Fruit fly (Drosophila melanogaster) whole organism, embryonic: ENCODE results near the gene CG4914.
A peak's percentile ranks its signal among the peaks of the same experiment; 100 is the strongest.

ENCODE experiments used
- Awh ChIP-seq: fragments of 200-800 bp; sonication (Bioruptor generic); IDR thresholded peaks from 2 replicates; pipeline ENCODE4, ENCODE4 v1.3.6; 2022; ENCODE audit warnings: missing biosample characterization, missing genetic modification characterization
- CG11093 ChIP-seq: fragments of 200-800 bp; sonication (Bioruptor generic); IDR thresholded peaks from 3 replicates; pipeline ENCODE4 v1.3.6; 2022; ENCODE audit warnings: missing biosample characterization, missing genetic modification characterization
- CG11696 ChIP-seq: fragments of 200-800 bp; sonication (Bioruptor generic); IDR thresholded peaks from 2 replicates; pipeline ENCODE4 v1.3.6; 2022; ENCODE audit warnings: missing biosample characterization, missing genetic modification characterization
- CG13624 ChIP-seq: fragments of 200-800 bp; sonication (Bioruptor generic); optimal IDR thresholded peaks from 2 replicates; lab custom pipeline; 2016; ENCODE audit warnings: missing biosample characterization, missing genetic modification characterization
- CG15011 ChIP-seq: fragments of 200-800 bp; sonication (Bioruptor generic); optimal IDR thresholded peaks from 3 replicates; lab custom pipeline; 2018; ENCODE audit warnings: missing biosample characterization, mild to moderate bottlenecking, missing genetic modification characterization
- CG17328 ChIP-seq: fragments of 200-800 bp; sonication (Bioruptor generic); IDR thresholded peaks from 2 replicates; pipeline ENCODE4 v1.3.6; 2022; ENCODE audit warnings: missing biosample characterization, missing genetic modification characterization
- CG17829 ChIP-seq: fragments of 200-800 bp; optimal IDR thresholded peaks from 2 replicates; lab custom pipeline; 2019; ENCODE audit warnings: missing biosample characterization, mild to moderate bottlenecking, missing genetic modification characterization, moderate library complexity
- CG2712 ChIP-seq: fragments of 200-800 bp; optimal IDR thresholded peaks from 3 replicates; lab custom pipeline; 2019; ENCODE audit warnings: missing biosample characterization, mild to moderate bottlenecking, missing genetic modification characterization, moderate library complexity
- CG30020 ChIP-seq: fragments of 200-800 bp; optimal IDR thresholded peaks from 2 replicates; lab custom pipeline; 2019; ENCODE audit warnings: missing biosample characterization, mild to moderate bottlenecking, missing genetic modification characterization, moderate library complexity
- CG30431 ChIP-seq: fragments of 200-800 bp; sonication (Bioruptor generic); optimal IDR thresholded peaks from 2 replicates; lab custom pipeline; 2017; ENCODE audit warnings: missing biosample characterization, missing genetic modification characterization
- CG31388 ChIP-seq: fragments of 200-800 bp; sonication (Bioruptor generic); optimal IDR thresholded peaks from 2 replicates; lab custom pipeline; 2016; ENCODE audit warnings: missing biosample characterization, missing genetic modification characterization
- CG3407 ChIP-seq: fragments of 200-800 bp; sonication (Bioruptor generic); optimal IDR thresholded peaks from 2 replicates; lab custom pipeline; 2018; ENCODE audit warnings: missing biosample characterization, mild to moderate bottlenecking, missing genetic modification characterization
- CG34422 ChIP-seq: fragments of 200-800 bp; sonication (Bioruptor generic); IDR thresholded peaks from 3 replicates; pipeline ENCODE4 v1.3.6; 2022; ENCODE audit warnings: missing biosample characterization, missing genetic modification characterization
- CG42726 ChIP-seq: fragments of 200-800 bp; sonication (Bioruptor generic); IDR thresholded peaks from 2 replicates; pipeline ENCODE4 v1.3.6; 2022; ENCODE audit warnings: missing biosample characterization, missing genetic modification characterization; ENCODE audit not compliant: partially characterized antibody
- CG5245 ChIP-seq: fragments of 200-800 bp; sonication (Bioruptor generic); optimal IDR thresholded peaks from 3 replicates; lab custom pipeline; 2016; ENCODE audit warnings: missing biosample characterization, missing genetic modification characterization
- CG6689 ChIP-seq: fragments of 200-800 bp; sonication (Bioruptor generic); IDR thresholded peaks from 2 replicates; pipeline ENCODE4 v1.3.6; 2022; ENCODE audit warnings: missing biosample characterization, missing genetic modification characterization
- CG8478 ChIP-seq: fragments of >200 bp; optimal IDR thresholded peaks from 2 replicates; lab custom pipeline; 2018
- CrebB ChIP-seq: fragments of 200-800 bp; sonication (Bioruptor generic); optimal IDR thresholded peaks from 3 replicates; lab custom pipeline; 2018; ENCODE audit warnings: missing biosample characterization, mild to moderate bottlenecking, missing genetic modification characterization
- Dbx ChIP-seq: fragments of 200-800 bp; sonication (Bioruptor generic); IDR thresholded peaks from 3 replicates; pipeline ENCODE4 v1.3.6; 2022; ENCODE audit warnings: missing biosample characterization, missing genetic modification characterization
- Dll ChIP-seq: fragments of 200-800 bp; sonication (Bioruptor generic); IDR thresholded peaks from 4 replicates; pipeline ENCODE4 v1.3.6; 2022; ENCODE audit warnings: missing biosample characterization, missing genetic modification characterization; ENCODE audit not compliant: partially characterized antibody
- Fer1 ChIP-seq: fragments of 200-800 bp; sonication (Bioruptor generic); optimal IDR thresholded peaks from 2 replicates; lab custom pipeline; 2017; ENCODE audit warnings: missing biosample characterization, mild to moderate bottlenecking, missing genetic modification characterization
- GATAe ChIP-seq: fragments of 200-800 bp; sonication (Bioruptor generic); conservative IDR thresholded peaks from 2 replicates; pipeline ENCODE4 v1.3.6; 2022; ENCODE audit warnings: missing biosample characterization, missing genetic modification characterization
- Hsf ChIP-seq: fragments of 200-800 bp; sonication (Bioruptor generic); optimal IDR thresholded peaks from 3 replicates; lab custom pipeline; 2016; ENCODE audit warnings: missing biosample characterization, missing genetic modification characterization
- MESR4 ChIP-seq: fragments of 200-800 bp; sonication (Bioruptor generic); optimal IDR thresholded peaks from 2 replicates; lab custom pipeline; 2018; ENCODE audit warnings: missing biosample characterization, mild to moderate bottlenecking, missing genetic modification characterization, moderate library complexity
- Mrtf ChIP-seq: fragments of 200-800 bp; sonication (Bioruptor generic); IDR thresholded peaks from 3 replicates; pipeline ENCODE4 v1.3.6; 2022; ENCODE audit warnings: missing biosample characterization, missing genetic modification characterization
- NFAT ChIP-seq: fragments of 200-800 bp; sonication (Bioruptor generic); IDR thresholded peaks from 2 replicates; pipeline ENCODE4 v1.3.6; 2022; ENCODE audit warnings: missing biosample characterization, missing genetic modification characterization
- Nf-YB ChIP-seq: fragments of 200-800 bp; sonication (Bioruptor generic); optimal IDR thresholded peaks from 3 replicates; lab custom pipeline; 2019; ENCODE audit warnings: missing biosample characterization, mild to moderate bottlenecking, missing genetic modification characterization, moderate library complexity
- bbx ChIP-seq: fragments of 200-800 bp; sonication (Bioruptor generic); IDR thresholded peaks from 2 replicates; pipeline ENCODE4 v1.3.6; 2022; ENCODE audit warnings: missing biosample characterization, missing genetic modification characterization; ENCODE audit not compliant: partially characterized antibody
- dan ChIP-seq: fragments of 200-800 bp; sonication (Bioruptor generic); IDR thresholded peaks from 2 replicates; pipeline ENCODE4 v1.3.6; 2022; ENCODE audit warnings: missing biosample characterization, missing genetic modification characterization
- disco-r ChIP-seq: fragments of 200-800 bp; sonication (Bioruptor generic); optimal IDR thresholded peaks from 2 replicates; lab custom pipeline; 2016; ENCODE audit warnings: missing biosample characterization, missing genetic modification characterization
- fd102C ChIP-seq: fragments of 200-800 bp; sonication (Bioruptor generic); optimal IDR thresholded peaks from 2 replicates; lab custom pipeline; 2018; ENCODE audit warnings: missing biosample characterization, mild to moderate bottlenecking, missing genetic modification characterization, moderate library complexity
- grn ChIP-seq: fragments of 200-800 bp; sonication (Bioruptor generic); optimal IDR thresholded peaks from 3 replicates; lab custom pipeline; 2017; ENCODE audit warnings: missing biosample characterization, missing genetic modification characterization
- hkb ChIP-seq, 2 experiments: fragments of 200-800 bp in 1 of 2; fragments of >200 bp in 1 of 2; sonication (Bioruptor generic) in 1 of 2; IDR thresholded peaks in 1 of 2; optimal IDR thresholded peaks in 1 of 2; 2 replicates each; pipeline versions ENCODE4 v1.3.6 to Lab custom; 2017 to 2022; ENCODE audit warnings: missing biosample characterization in 1 of 2, missing genetic modification characterization in 1 of 2
- klu ChIP-seq: fragments of 200-800 bp; sonication (Bioruptor generic); IDR thresholded peaks from 2 replicates; pipeline ENCODE4 v1.3.6; 2022; ENCODE audit warnings: missing biosample characterization, missing genetic modification characterization
- nmo ChIP-seq: fragments of 200-800 bp; sonication (Bioruptor generic); optimal IDR thresholded peaks from 2 replicates; lab custom pipeline; 2018; ENCODE audit warnings: missing biosample characterization, mild to moderate bottlenecking, missing genetic modification characterization, moderate library complexity
- oc ChIP-seq: fragments of 200-800 bp; sonication (Bioruptor generic); optimal IDR thresholded peaks from 2 replicates; lab custom pipeline; 2018; ENCODE audit warnings: missing biosample characterization, mild to moderate bottlenecking, missing genetic modification characterization, moderate library complexity
- odd ChIP-seq: fragments of 200-800 bp; sonication (Bioruptor generic); optimal IDR thresholded peaks from 2 replicates; lab custom pipeline; 2017; ENCODE audit warnings: missing biosample characterization, mild to moderate bottlenecking, missing genetic modification characterization
- org-1 ChIP-seq: fragments of 200-800 bp; sonication (Bioruptor generic); optimal IDR thresholded peaks from 2 replicates; lab custom pipeline; 2017; ENCODE audit warnings: missing biosample characterization, missing genetic modification characterization
- pfk ChIP-seq: fragments of 200-800 bp; sonication (Bioruptor generic); optimal IDR thresholded peaks from 2 replicates; lab custom pipeline; 2018; ENCODE audit warnings: missing biosample characterization, mild to moderate bottlenecking, missing genetic modification characterization, moderate library complexity
- prd ChIP-seq, 3 experiments: fragments of >200 bp in 2 of 3; fragments of 200-800 bp in 1 of 3; sonication (Bioruptor generic) in 1 of 3; optimal IDR thresholded peaks in 2 of 3; IDR thresholded peaks in 1 of 3; 2 replicates in 2 of 3; 3 replicates in 1 of 3; pipeline versions ENCODE4 v1.3.6 to Lab custom; 2017 to 2022; ENCODE audit warnings: missing biosample characterization in 1 of 3, missing genetic modification characterization in 1 of 3
- pros ChIP-seq: fragments of 200-800 bp; sonication (Bioruptor generic); optimal IDR thresholded peaks from 3 replicates; lab custom pipeline; 2019; ENCODE audit warnings: missing biosample characterization, mild to moderate bottlenecking, missing genetic modification characterization, moderate library complexity
- sens ChIP-seq: fragments of 200-800 bp; sonication (Bioruptor generic); peaks from one replicate; lab custom pipeline; 2016; ENCODE audit warnings: missing biosample characterization, missing genetic modification characterization
- shn ChIP-seq: fragments of 200-800 bp; sonication (Bioruptor generic); optimal IDR thresholded peaks from 3 replicates; lab custom pipeline; 2016; ENCODE audit warnings: missing biosample characterization, missing genetic modification characterization
- slbo ChIP-seq: fragments of 200-800 bp; sonication (Bioruptor generic); IDR thresholded peaks from 2 replicates; pipeline ENCODE4 v1.3.6; 2022; ENCODE audit warnings: missing biosample characterization, missing genetic modification characterization
- tap ChIP-seq: fragments of 200-800 bp; optimal IDR thresholded peaks from 3 replicates; lab custom pipeline; 2019; ENCODE audit warnings: missing biosample characterization, mild to moderate bottlenecking, missing genetic modification characterization, moderate library complexity
- tll ChIP-seq, 2 experiments: fragments of 200-800 bp in 1 of 2; fragments of >200 bp in 1 of 2; sonication (Bioruptor generic) in 1 of 2; optimal IDR thresholded peaks; 2 replicates each; lab custom pipeline; 2017 to 2019; ENCODE audit warnings: missing biosample characterization in 2 of 2, missing genetic modification characterization in 2 of 2, mild to moderate bottlenecking in 1 of 2, moderate library complexity in 1 of 2
- ttk ChIP-seq: fragments of 200-800 bp; sonication (Bioruptor generic); IDR thresholded peaks from 2 replicates; pipeline ENCODE4 v2.1.2; 2022; ENCODE audit warnings: missing biosample characterization, missing genetic modification characterization
- zen2 ChIP-seq: fragments of 200-800 bp; sonication (Bioruptor generic); IDR thresholded peaks from 3 replicates; pipeline ENCODE4 v1.3.6; 2022; ENCODE audit warnings: missing biosample characterization, missing genetic modification characterization; ENCODE audit not compliant: partially characterized antibody

The CG4914 gene

DNA sequence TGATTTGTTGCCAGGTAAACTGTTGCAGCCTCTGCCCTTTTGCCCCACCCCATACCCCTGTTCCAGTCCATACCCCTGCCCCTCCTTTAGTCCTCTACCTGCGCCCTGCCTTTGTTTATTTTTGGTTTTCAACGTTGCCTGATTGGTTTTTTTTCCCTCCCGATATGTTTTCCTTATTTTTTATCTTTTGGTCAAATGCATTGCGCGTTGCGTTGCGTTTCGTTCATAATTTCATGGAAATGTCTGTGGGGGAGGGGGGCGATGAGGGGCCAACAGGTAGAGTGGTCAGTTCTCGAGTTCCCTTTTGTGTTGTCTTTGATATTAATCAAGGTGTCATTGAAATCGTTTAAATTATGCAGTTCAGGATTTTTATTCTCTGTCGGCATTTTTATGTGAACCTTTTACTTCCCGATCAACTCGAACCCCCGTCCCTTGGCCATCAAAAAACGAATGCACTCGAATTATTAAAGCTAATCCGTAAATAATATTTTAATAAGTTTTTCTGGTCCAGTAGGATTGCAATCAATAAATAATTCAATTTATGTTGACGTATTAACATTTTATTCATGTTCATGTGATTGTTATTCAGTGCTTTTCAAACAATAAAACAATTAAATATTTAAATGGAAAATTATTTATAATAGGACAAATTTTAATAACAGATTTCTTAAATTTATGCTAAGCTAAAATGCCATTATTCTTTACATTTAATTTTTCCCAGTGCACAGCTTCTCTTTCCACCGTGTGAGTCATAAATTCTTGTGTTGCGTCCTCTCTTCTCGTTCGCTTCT is 43.0 kb downstream of the CG4914 start (continued):
- TF ChIP-seq prd (optimal IDR thresholded peaks at IDR 0.05; lab: Kevin White, UChicago), result no peak
- TF ChIP-seq prd (GFP tag; IDR thresholded peaks at IDR 0.05; lab: Robert Waterston, UW), result peak; percentile 57; the same call in 2 of the 3 replicates
- peak; percentile 33 for TF ChIP-seq Hsf
- TF ChIP-seq zen2, result no peak
- TF ChIP-seq Mrtf (GFP tag; lab: Robert Waterston, UW), result no peak
- peak; percentile 34 for TF ChIP-seq CG30431 (GFP tag; lab: Kevin White, UChicago)
- TF ChIP-seq klu (GFP tag; lab: Robert Waterston, UW), result no peak
- peak; percentile 96 for TF ChIP-seq CG2712 (tag; lab: Kevin White, UChicago)
- TF ChIP-seq Dbx, result no peak
- no peak for TF ChIP-seq Fer1 (GFP tag; lab: Kevin White, UChicago)
- no peak; the same call in 1 of the 2 replicates for TF ChIP-seq dan
- no peak for TF ChIP-seq MESR4 (GFP tag; lab: Kevin White, UChicago)
- peak; percentile 42 for TF ChIP-seq org-1
- peak; percentile 71 for TF ChIP-seq grn (GFP tag; lab: Kevin White, UChicago)
- no peak for TF ChIP-seq NFAT
- no peak for TF ChIP-seq CG31388 (GFP tag; lab: Kevin White, UChicago)
- TF ChIP-seq Dll (GFP tag; lab: Robert Waterston, UW), result no peak
- TF ChIP-seq pros, result peak; percentile 81
- peak in 1 of 2 experiments; percentile 17 for TF ChIP-seq tll (GFP tag; optimal IDR thresholded peaks at IDR 0.05; lab: Kevin White, UChicago)
- TF ChIP-seq CG11093 (GFP tag; lab: Robert Waterston, UW), result 0 out of 3 replicates have a peak, but pooled peaks have one; percentile 43
- TF ChIP-seq tap (tag; lab: Kevin White, UChicago), result peak; percentile 26
- peak; percentile 62 for TF ChIP-seq Nf-YB (GFP tag; lab: Kevin White, UChicago)
- TF ChIP-seq GATAe (GFP tag; lab: Robert Waterston, UW), result no peak
- TF ChIP-seq odd (GFP tag; lab: Kevin White, UChicago), result peak; percentile 57
- no peak for TF ChIP-seq Awh (GFP tag; lab: Robert Waterston, UW)
- TF ChIP-seq CG42726, result no peak
- TF ChIP-seq bbx, result no peak
- TF ChIP-seq CG5245, result peak; percentile 58
- TF ChIP-seq shn (GFP tag; lab: Kevin White, UChicago), result no peak
- 0 out of 3 replicates have a peak, but pooled peaks have one; percentile 67 for TF ChIP-seq CG34422 (GFP tag; lab: Robert Waterston, UW)
- TF ChIP-seq CG3407 (GFP tag; lab: Kevin White, UChicago), result peak; percentile 50
- no peak for TF ChIP-seq hkb (optimal IDR thresholded peaks at IDR 0.05; lab: Kevin White, UChicago)
- TF ChIP-seq hkb (GFP tag; IDR thresholded peaks at IDR 0.05; lab: Robert Waterston, UW), result 0 out of 2 replicates have a peak, but pooled peaks have one; percentile 35
- peak; percentile 53 for TF ChIP-seq CG30020 (tag; lab: Kevin White, UChicago)
- no peak for TF ChIP-seq fd102C (GFP tag; lab: Kevin White, UChicago)
- peak; percentile 44 for TF ChIP-seq oc (tag; lab: Kevin White, UChicago)
- peak; percentile 94 for TF ChIP-seq CG17829 (tag; lab: Kevin White, UChicago)
- no peak for TF ChIP-seq CG11696 (GFP tag; lab: Robert Waterston, UW)
- no peak for TF ChIP-seq CG13624 (GFP tag; lab: Kevin White, UChicago)
- peak; percentile 11 for TF ChIP-seq pfk (GFP tag; lab: Kevin White, UChicago)
- TF ChIP-seq CG15011 (GFP tag; lab: Kevin White, UChicago), result peak; percentile 54
- TF ChIP-seq CG17328 (GFP tag; lab: Robert Waterston, UW), result peak; percentile 61
- peak; percentile 7 for TF ChIP-seq CrebB (tag; lab: Kevin White, UChicago)
- no peak for TF ChIP-seq CG8478
- peak; percentile 50 for TF ChIP-seq slbo (GFP tag; lab: Robert Waterston, UW)
- TF ChIP-seq CG6689, result peak; percentile 86
- no peak for TF ChIP-seq ttk (GFP tag; lab: Robert Waterston, UW)
- no peak for TF ChIP-seq disco-r (GFP tag; lab: Kevin White, UChicago)
- TF ChIP-seq sens (GFP tag; lab: Kevin White, UChicago), result peak; percentile 90
- peak; percentile 92 for TF ChIP-seq nmo (GFP tag; lab: Kevin White, UChicago)
